Worm (Caenorhabditis elegans) whole organism, L4/young adult: ENCODE measurements around the gene cutl-15.

Experiments
- W03F9.2 ChIP-seq: fragments of 150-350 bp; optimal IDR thresholded peaks from 2 replicates; lab custom pipeline; 2014; ENCODE audit warnings: missing biosample characterization, missing genetic modification characterization
- him-1 ChIP-seq: sonication (generic microtip); optimal IDR thresholded peaks from 2 replicates; lab custom pipeline; 2016; ENCODE audit warnings: missing genotype, missing genetic modification reagents, missing genetic modification characterization, missing compliant biosample characterization

ce11 chrII:8931405-8932149 lies 15.9 kb downstream of the cutl-15 start:
- TF ChIP-seq him-1 (tag; lab: Kevin White, UChicago), result no peak
- no peak for TF ChIP-seq W03F9.2 (tag; lab: Kevin White, UChicago)
